Worm (Caenorhabditis elegans): ENCODE measurements around the gene nlp-61.
"Not testable (repeated sequence)": the region's sequence is repeated elsewhere in the genome, so short reads cannot be mapped to it uniquely, and the experiment has no call there.

The nlp-61 gene

DNA sequence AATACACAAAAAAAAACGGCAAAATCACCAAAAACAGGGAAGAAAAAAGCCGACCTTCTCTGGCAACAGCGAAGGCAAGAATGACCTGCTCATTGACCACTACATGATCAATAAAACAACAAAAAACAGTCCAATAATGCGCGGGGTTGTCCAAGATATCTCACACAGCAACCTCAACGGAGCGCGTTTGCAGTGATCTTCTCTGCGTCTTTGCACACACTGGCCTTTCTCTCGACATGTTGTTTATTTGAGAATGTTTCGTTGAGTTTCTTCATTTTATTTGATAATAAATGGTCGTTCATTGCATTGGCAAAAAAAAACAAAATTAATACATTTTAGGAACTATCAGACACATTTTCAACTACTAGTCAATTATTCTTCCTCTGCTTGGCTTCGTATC is 34.2 kb downstream of the nlp-61 start (continued):
- TF ChIP-seq T26A8.4 (GFP tag; IDR thresholded peaks at IDR 0.05) (no peak; the same call in 1 of the 2 replicates), nhr-28 (tag; optimal IDR thresholded peaks at IDR 0.05) (peak; percentile 32), ztf-7 (tag; optimal IDR thresholded peaks at IDR 0.05) (no peak), daf-16 (GFP tag; optimal IDR thresholded peaks at IDR 0.05) (no peak), daf-16 (tag; optimal IDR thresholded peaks at IDR 0.05) (peak; percentile 89), mdt-29 (GFP tag; IDR thresholded peaks at IDR 0.05) (no peak), mxl-3 (GFP tag; optimal IDR thresholded peaks at IDR 0.05) (peak; percentile 36), sdz-12 (GFP tag; optimal IDR thresholded peaks at IDR 0.05) (no peak), daf-12 (tag; optimal IDR thresholded peaks at IDR 0.05) (no peak), Y5F2A.4 (GFP tag; optimal IDR thresholded peaks at IDR 0.05) (no peak), mxl-2 (GFP tag; conservative IDR thresholded peaks at IDR 0.05) (no peak), Y75B8A.6 (GFP tag; IDR thresholded peaks at IDR 0.05) (no peak), lin-13 (GFP tag; optimal IDR thresholded peaks at IDR 0.05) (peak; percentile 27), F37D6.2 (tag; optimal IDR thresholded peaks at IDR 0.05) (no peak), lin-38 (GFP tag; IDR thresholded peaks at IDR 0.05) (peak; percentile 72), mes-2 (tag; optimal IDR thresholded peaks at IDR 0.05; ENCODE audit: poor library complexity, severe bottlenecking) (peak; percentile 72), hlh-11 (tag; optimal IDR thresholded peaks at IDR 0.05) (peak; percentile 56), nhr-42 (GFP tag; IDR thresholded peaks at IDR 0.05) (no peak), lin-29 (GFP tag; IDR thresholded peaks at IDR 0.05) (no peak), mep-1 (tag; optimal IDR thresholded peaks at IDR 0.05) (peak; percentile 52)

DNA sequence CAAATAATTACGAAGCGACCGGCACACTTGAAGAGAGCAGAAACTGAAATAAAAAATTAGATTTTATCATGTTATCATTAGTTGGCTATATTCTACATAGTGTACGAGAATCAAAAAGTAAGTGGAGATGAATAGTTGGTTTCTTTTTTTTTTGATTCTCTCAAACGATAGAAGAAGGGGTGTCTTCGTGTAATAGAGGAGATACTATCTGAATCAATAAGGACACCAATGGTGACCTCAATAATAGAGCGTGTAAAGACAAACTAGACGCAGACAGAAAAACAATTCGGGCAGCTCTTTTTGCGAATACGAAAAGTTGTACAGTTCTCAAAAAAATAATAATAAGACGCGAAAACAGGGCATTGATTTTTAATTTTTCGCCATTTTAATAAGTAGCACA is 35.1 kb downstream of the nlp-61 start:
- no peak for TF ChIP-seq daf-16 (GFP tag; optimal IDR thresholded peaks at IDR 0.05)
- TF ChIP-seq daf-16 (tag; optimal IDR thresholded peaks at IDR 0.05) = no peak
- TF ChIP-seq lsy-2 (tag; optimal IDR thresholded peaks at IDR 0.05) = peak in 1 of 2 experiments; percentile 1

DNA sequence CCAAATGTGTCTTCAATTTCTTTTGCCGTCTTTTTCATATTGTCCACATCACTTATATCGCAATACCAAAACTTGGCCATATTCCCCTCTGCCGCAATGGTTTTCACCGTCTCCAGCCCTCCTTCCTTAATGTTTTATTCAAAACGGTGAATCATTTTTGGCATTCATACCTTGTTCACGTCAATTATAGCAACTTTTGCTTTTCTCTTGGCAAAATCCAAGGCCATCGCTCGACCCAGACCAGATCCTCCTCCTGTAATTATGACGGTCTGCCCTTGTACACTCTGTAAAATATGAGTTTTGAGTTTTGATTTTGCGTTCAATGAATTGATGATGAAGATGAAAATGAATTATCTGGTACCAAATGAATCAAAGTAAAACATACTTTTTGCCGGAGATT is 37.0 kb downstream of the nlp-61 start:
- TF ChIP-seq pqm-1 (tag; optimal IDR thresholded peaks at IDR 0.05) (no peak), unc-62 (GFP tag; optimal IDR thresholded peaks at IDR 0.05 in 1 of 2) (peak in 1 of 2 experiments; percentile 53), unc-62 (tag; optimal IDR thresholded peaks at IDR 0.05) (no peak)

DNA sequence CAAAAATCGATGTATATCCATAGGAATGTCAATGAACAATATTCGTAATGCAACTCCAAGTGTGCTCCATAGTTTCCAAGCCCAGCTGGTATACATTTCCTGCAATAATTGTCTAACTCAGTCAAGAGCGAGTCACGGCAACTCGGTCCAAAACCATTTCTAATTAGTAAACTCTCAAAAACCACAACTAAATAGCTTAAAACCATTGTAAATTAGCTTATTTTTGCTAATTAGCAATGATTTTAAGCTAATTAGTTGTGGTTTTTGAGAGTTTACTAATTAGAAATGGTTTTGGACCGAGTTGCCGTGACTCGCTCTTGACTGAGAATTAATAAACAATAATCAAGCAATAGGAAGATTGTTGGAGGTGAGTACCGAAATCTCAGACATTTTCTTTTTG is 37.4 kb downstream of the nlp-61 start, which contains the start of gene dhs-29:
Gene dhs-29, minus strand, starts transcription at position 101 of the 400 bp plus-strand sequence.
- TF ChIP-seq hmg-1.1 (GFP tag; IDR thresholded peaks at IDR 0.05); cey-2 (tag; optimal IDR thresholded peaks at IDR 0.05; ENCODE audit: borderline replicate concordance, insufficient read depth); T26A8.4 (GFP tag; IDR thresholded peaks at IDR 0.05): not testable (repeated sequence)

DNA sequence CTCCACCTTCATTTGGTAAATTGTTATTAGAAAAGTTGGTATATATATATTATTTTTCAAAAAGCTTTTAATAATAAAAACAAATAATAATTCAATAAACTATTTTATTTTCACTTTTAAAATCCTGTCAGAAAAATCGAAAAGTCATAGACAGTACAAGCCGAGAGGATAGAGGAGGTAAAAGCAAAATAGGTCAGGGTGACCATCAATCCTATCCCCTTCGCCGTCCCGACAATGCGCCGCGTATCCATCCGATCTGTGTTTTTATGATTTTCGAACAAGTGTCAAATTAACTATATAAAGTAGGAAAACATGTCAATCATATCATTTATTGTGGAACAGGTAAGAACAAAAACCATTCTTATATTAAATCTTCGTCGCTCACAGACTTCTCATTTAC is 38.0 kb downstream of the nlp-61 start:
- TF ChIP-seq ZK337.2 (GFP tag; IDR thresholded peaks at IDR 0.05) (no peak), unc-62 (GFP tag; optimal IDR thresholded peaks at IDR 0.05 in 1 of 2) (peak in 1 of 2 experiments; percentile 35), unc-62 (tag; optimal IDR thresholded peaks at IDR 0.05) (no peak)

DNA sequence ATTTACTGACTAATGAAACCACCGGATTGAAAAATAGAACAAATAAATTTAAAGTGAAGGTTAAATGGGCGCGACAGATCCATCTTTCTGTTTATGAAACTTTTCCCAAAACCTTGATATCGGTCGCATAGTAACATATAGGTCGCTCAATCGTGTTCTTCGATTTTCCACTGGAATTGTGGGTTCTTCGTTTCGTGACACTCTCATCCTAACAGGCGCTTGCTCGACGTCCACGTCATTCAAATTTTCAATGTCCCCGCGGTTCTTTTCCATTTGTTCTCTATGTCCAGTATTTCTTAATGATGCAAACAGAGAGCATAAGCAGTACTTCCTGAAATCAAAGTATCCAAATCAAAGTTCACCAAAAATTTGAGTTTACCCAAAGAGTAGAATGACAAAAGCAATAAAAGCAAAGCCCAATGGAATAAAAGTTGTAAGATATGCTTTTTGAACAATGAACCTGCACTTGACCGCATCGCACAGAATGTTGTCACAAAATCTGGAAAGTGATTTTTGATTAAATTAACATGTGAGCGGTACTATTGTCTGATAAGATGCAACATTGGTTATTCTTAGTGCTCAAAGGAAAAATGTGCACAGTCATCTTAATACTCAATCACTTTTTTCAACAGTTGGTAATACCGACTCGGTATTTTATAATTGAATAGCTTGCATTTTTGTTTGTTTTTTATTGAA is 40.1 kb downstream of the nlp-61 start, which contains the start of gene F27D9.13:
Gene F27D9.13, minus strand, starts transcription at position 51 of the 696 bp plus-strand sequence.
- TF ChIP-seq fkh-10 (GFP tag; optimal IDR thresholded peaks at IDR 0.05) (no peak), hlh-11 (tag; optimal IDR thresholded peaks at IDR 0.05) (peak; percentile 12), ces-1 (GFP tag; optimal IDR thresholded peaks at IDR 0.05) (no peak), F37D6.2 (tag; optimal IDR thresholded peaks at IDR 0.05) (no peak), skn-1 (tag; optimal IDR thresholded peaks at IDR 0.05) (no peak), T26A8.4 (GFP tag; IDR thresholded peaks at IDR 0.05) (no peak), attf-4 (tag; optimal IDR thresholded peaks at IDR 0.05) (no peak), nhr-28 (tag; optimal IDR thresholded peaks at IDR 0.05) (peak; percentile 21), nhr-77 (tag; optimal IDR thresholded peaks at IDR 0.05) (no peak), F10B5.3 (tag; optimal IDR thresholded peaks at IDR 0.05) (no peak), pqm-1 (tag; optimal IDR thresholded peaks at IDR 0.05) (peak; percentile 3), zip-2 (tag; optimal IDR thresholded peaks at IDR 0.05) (no peak), dve-1 (tag; optimal IDR thresholded peaks at IDR 0.05; ENCODE audit: insufficient read depth) (peak; percentile 17), unc-62 (GFP tag; optimal IDR thresholded peaks at IDR 0.05 in 1 of 2) (no peak), unc-62 (tag; optimal IDR thresholded peaks at IDR 0.05) (no peak), lin-13 (GFP tag; optimal IDR thresholded peaks at IDR 0.05) (no peak), Y105C5A.15 (GFP tag; IDR thresholded peaks at IDR 0.05) (no peak), nhr-102 (tag; optimal IDR thresholded peaks at IDR 0.05) (no peak), egl-43 (GFP tag; IDR thresholded peaks at IDR 0.05) (no peak)

Data from whole organism, L4 larva.